Fruit fly (Drosophila melanogaster): ENCODE results near the gene CG13078.

CG13078 gene

dm6 chr2L:19579995-19580578, 16.4 kb downstream of the CG13078 start, which contains the start of gene Pmvk (continued):
- no peak for TF ChIP-seq CG7786 (GFP tag; optimal IDR thresholded peaks at IDR 0.05)
- no peak for TF ChIP-seq Oli (tag; optimal IDR thresholded peaks at IDR 0.05)
- TF ChIP-seq dmrt99B (tag; optimal IDR thresholded peaks at IDR 0.05): no peak
- TF ChIP-seq aop (GFP tag; IDR thresholded peaks at IDR 0.05): no peak
- TF ChIP-seq Meics (GFP tag; optimal IDR thresholded peaks at IDR 0.05): no peak
- TF ChIP-seq odd (GFP tag; optimal IDR thresholded peaks at IDR 0.05): no peak
- TF ChIP-seq cas (GFP tag; IDR thresholded peaks at IDR 0.05): no peak
- TF ChIP-seq tgo (GFP tag; IDR thresholded peaks at IDR 0.05): no peak
- TF ChIP-seq CG4360 (GFP tag; IDR thresholded peaks at IDR 0.05): no peak
- TF ChIP-seq Sry-β (GFP tag; optimal IDR thresholded peaks at IDR 0.05): no peak
- TF ChIP-seq ato (GFP tag; IDR thresholded peaks at IDR 0.05; ENCODE audit: partially characterized antibody): peak; percentile 98
- TF ChIP-seq TFAM (GFP tag; optimal IDR thresholded peaks at IDR 0.05): no peak
- TF ChIP-seq Rx (GFP tag; IDR thresholded peaks at IDR 0.05): no peak
- TF ChIP-seq Bgb (GFP tag; IDR thresholded peaks at IDR 0.05; ENCODE audit: partially characterized antibody): peak; percentile 90
- TF ChIP-seq Eip74EF (GFP tag; optimal IDR thresholded peaks at IDR 0.05): no peak
- no peak for TF ChIP-seq Drgx (GFP tag; IDR thresholded peaks at IDR 0.05)
- no peak for TF ChIP-seq CG5180 (GFP tag; optimal IDR thresholded peaks at IDR 0.05)
- peak; percentile 97 for TF ChIP-seq tna (GFP tag; IDR thresholded peaks at IDR 0.05; ENCODE audit: partially characterized antibody)
- no peak for TF ChIP-seq CG4404 (GFP tag; IDR thresholded peaks at IDR 0.05)
- no peak for TF ChIP-seq E2f1 (GFP tag; IDR thresholded peaks at IDR 0.05)
- TF ChIP-seq CG8089 (GFP tag; optimal IDR thresholded peaks at IDR 0.05): no peak
- no peak for TF ChIP-seq chif (GFP tag; optimal IDR thresholded peaks at IDR 0.05)
- TF ChIP-seq CG2202 (tag; optimal IDR thresholded peaks at IDR 0.05): no peak
- TF ChIP-seq CG33557 (GFP tag; optimal IDR thresholded peaks at IDR 0.05): peak; percentile 36
- TF ChIP-seq CG13287 (GFP tag; IDR thresholded peaks at IDR 0.05; ENCODE audit: partially characterized antibody): peak; percentile 86
- TF ChIP-seq insv (GFP tag; optimal IDR thresholded peaks at IDR 0.05): no peak
- no peak for TF ChIP-seq CG9215 (GFP tag; IDR thresholded peaks at IDR 0.05)
- peak; percentile 65 for TF ChIP-seq Doc3 (GFP tag; IDR thresholded peaks at IDR 0.05; ENCODE audit: partially characterized antibody)
- TF ChIP-seq Dll (GFP tag; IDR thresholded peaks at IDR 0.05; ENCODE audit: partially characterized antibody): peak; percentile 73
- TF ChIP-seq CG14965 (GFP tag; optimal IDR thresholded peaks at IDR 0.05; ENCODE audit: borderline replicate concordance): no peak
- TF ChIP-seq Bteb2 (GFP tag; optimal IDR thresholded peaks at IDR 0.05): no peak
- peak; percentile 65 for TF ChIP-seq pzg (GFP tag; optimal IDR thresholded peaks at IDR 0.05)
- TF ChIP-seq gsb (GFP tag; IDR thresholded peaks at IDR 0.05): no peak
- no peak for TF ChIP-seq gsb-n (tag; optimal IDR thresholded peaks at IDR 0.05)
- TF ChIP-seq D19A (tag; optimal IDR thresholded peaks at IDR 0.05): no peak
- no peak for TF ChIP-seq slou (GFP tag; optimal IDR thresholded peaks at IDR 0.05)
- no peak for TF ChIP-seq fd102C (GFP tag; optimal IDR thresholded peaks at IDR 0.05)
- no peak for TF ChIP-seq eyg (GFP tag; optimal IDR thresholded peaks at IDR 0.05)
- no peak for TF ChIP-seq danr (GFP tag; IDR thresholded peaks at IDR 0.05)
- no peak for TF ChIP-seq BtbVII (GFP tag; optimal IDR thresholded peaks at IDR 0.05)
- TF ChIP-seq D19B (GFP tag; optimal IDR thresholded peaks at IDR 0.05): no peak
- no peak for TF ChIP-seq CHES-1-like (GFP tag; optimal IDR thresholded peaks at IDR 0.05)
- TF ChIP-seq lola (GFP tag; optimal IDR thresholded peaks at IDR 0.05): no peak
- TF ChIP-seq CG15073 (GFP tag; optimal IDR thresholded peaks at IDR 0.05): no peak
- no peak for TF ChIP-seq PHDP (tag; optimal IDR thresholded peaks at IDR 0.05)
- no peak for TF ChIP-seq corto (GFP tag; optimal IDR thresholded peaks at IDR 0.05)
- no peak for TF ChIP-seq CG15601 (tag; optimal IDR thresholded peaks at IDR 0.05)
- TF ChIP-seq trem (tag; optimal IDR thresholded peaks at IDR 0.05): peak; percentile 69
- TF ChIP-seq chinmo (GFP tag; IDR thresholded peaks at IDR 0.05; ENCODE audit: partially characterized antibody): peak; percentile 92; the same call in 3 of the 4 replicates
